Worm (Caenorhabditis elegans) whole organism, midembryonic: ENCODE data around the gene C33D3.5.

ENCODE experiments used
- flt-1 ChIP-seq: fragments of 200-800 bp; sonication (Bioruptor generic); IDR thresholded peaks from 2 replicates; pipeline ENCODE4 v1.3.6; 2022; ENCODE audit warnings: missing genetic modification characterization, missing compliant biosample characterization
- klf-2 ChIP-seq: fragments of 200-800 bp; sonication (Bioruptor generic); conservative IDR thresholded peaks from 2 replicates; pipeline ENCODE4 v1.3.6; 2022; ENCODE audit warnings: missing genetic modification reagents, missing genetic modification characterization, missing compliant biosample characterization
- med-1 ChIP-seq: sonication (generic microtip); optimal IDR thresholded peaks from 2 replicates; lab custom pipeline; 2017; ENCODE audit warnings: missing genetic modification characterization, mild to moderate bottlenecking, missing compliant biosample characterization, antibody characterized with exemption, missing genetic modification reagents; ENCODE audit not compliant: insufficient read depth
- ref-1 ChIP-seq: fragments of 200-800 bp; sonication (Bioruptor generic); conservative IDR thresholded peaks from 2 replicates; pipeline ENCODE4 v1.3.6; 2022; ENCODE audit warnings: missing genetic modification reagents, missing genetic modification characterization, missing compliant biosample characterization
- ztf-23 ChIP-seq: fragments of 200-800 bp; sonication (Bioruptor generic); IDR thresholded peaks from 2 replicates; pipeline ENCODE4 v1.3.6; 2022; ENCODE audit warnings: missing genetic modification reagents, missing genetic modification characterization, missing compliant biosample characterization

- TF ChIP-seq ztf-23 (no peak), flt-1 (GFP tag; lab: Robert Waterston, UW) (no peak), med-1 (GFP tag; lab: Kevin White, UChicago) (no peak), ref-1 (GFP tag; lab: Robert Waterston, UW) (no peak), klf-2 (GFP tag; lab: Robert Waterston, UW) (no peak)
These were observed 47.3 kb upstream of the C33D3.5 start, which contains the start of gene C39B10.3 for ce11 chrX:10443836-10444235.
